Comparison of ENCODE assay signal across 1 fruit fly cellular context in the genomic region with DNA sequence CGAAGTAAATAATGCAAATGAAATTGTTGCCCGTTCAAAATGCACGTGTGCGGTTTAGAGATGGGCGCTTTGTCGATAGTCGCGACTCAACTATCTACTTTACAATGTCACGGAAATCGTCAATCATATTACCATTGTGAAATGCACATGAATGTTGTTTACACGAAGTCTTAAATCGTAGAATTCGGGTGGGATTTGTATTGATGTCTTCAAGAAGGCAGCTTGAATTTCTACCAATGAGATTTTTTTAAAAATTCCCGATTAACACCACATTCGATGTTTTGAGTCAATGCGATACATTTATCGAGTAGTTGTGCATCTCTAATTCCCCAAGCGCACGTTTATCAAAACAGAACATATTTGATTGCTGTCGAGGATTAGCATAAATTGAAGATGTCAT.
TF ChIP-seq lines count a peak whose summit lies in the region.

A gene (plus strand): TSS at position 308 of the 400 bp plus-strand sequence.

TF ChIP-seq in whole organism, embryonic, 481 proteins besides CTCF, POLR2A, EP300 and RAD21 (continued from another document):
- TF ChIP-seq C15 (GFP tag; IDR thresholded peaks at IDR 0.05; lab: Robert Waterston, UW) (no peak), CG10267 (tag; optimal IDR thresholded peaks at IDR 0.05; lab: Kevin White, UChicago) (peak; percentile 49), ase (GFP tag; IDR thresholded peaks at IDR 0.05; lab: Robert Waterston, UW) (no peak), sens-2 (GFP tag; IDR thresholded peaks at IDR 0.05; lab: Robert Waterston, UW) (no peak), Atf3 (GFP tag; optimal IDR thresholded peaks at IDR 0.05; lab: Kevin White, UChicago) (no peak), gcm (GFP tag; optimal IDR thresholded peaks at IDR 0.05; lab: Kevin White, UChicago) (no peak), CG32532 (GFP tag; IDR thresholded peaks at IDR 0.05; lab: Robert Waterston, UW) (peak; percentile 56), CG12659 (GFP tag; optimal IDR thresholded peaks at IDR 0.05; lab: Kevin White, UChicago) (peak; percentile 31), Hr3 (GFP tag; optimal IDR thresholded peaks at IDR 0.05; lab: Kevin White, UChicago) (no peak), CG16863 (GFP tag; optimal IDR thresholded peaks at IDR 0.05; lab: Kevin White, UChicago) (no peak), NC2α (GFP tag; optimal IDR thresholded peaks at IDR 0.05; lab: Kevin White, UChicago) (no peak), sob (GFP tag; IDR thresholded peaks at IDR 0.05; lab: Robert Waterston, UW) (peak; percentile 38; the same call in 1 of the 2 replicates), Pdp1 (GFP tag; optimal IDR thresholded peaks at IDR 0.05; lab: Kevin White, UChicago) (peak; percentile 28 to 42), CG14965 (GFP tag; optimal IDR thresholded peaks at IDR 0.05; lab: Kevin White, UChicago; ENCODE audit: borderline replicate concordance) (no peak), CG1024 (GFP tag; IDR thresholded peaks at IDR 0.05; lab: Robert Waterston, UW) (no peak), her (GFP tag; optimal IDR thresholded peaks at IDR 0.05; lab: Kevin White, UChicago) (peak; percentile 21), nom (GFP tag; optimal IDR thresholded peaks at IDR 0.05; lab: Kevin White, UChicago) (no peak), CG43689 (GFP tag; IDR thresholded peaks at IDR 0.05; lab: Robert Waterston, UW) (no peak), CG9215 (GFP tag; IDR thresholded peaks at IDR 0.05; lab: Robert Waterston, UW) (peak; percentile 34; the same call in 1 of the 2 replicates), danr (GFP tag; IDR thresholded peaks at IDR 0.05; lab: Robert Waterston, UW) (no peak), Ptx1 (GFP tag; IDR thresholded peaks at IDR 0.05; lab: Robert Waterston, UW) (peak; percentile 37; the same call in 1 of the 2 replicates), E2f1 (GFP tag; IDR thresholded peaks at IDR 0.05; lab: Robert Waterston, UW) (no peak), lbe (GFP tag; optimal IDR thresholded peaks at IDR 0.05; lab: Kevin White, UChicago) (no peak), PHDP (tag; optimal IDR thresholded peaks at IDR 0.05; lab: Kevin White, UChicago) (peak; percentile 3), CG3163 (GFP tag; optimal IDR thresholded peaks at IDR 0.05; lab: Kevin White, UChicago) (no peak), oc (tag; optimal IDR thresholded peaks at IDR 0.05; lab: Kevin White, UChicago) (no peak), pho (GFP tag; optimal IDR thresholded peaks at IDR 0.05; lab: Kevin White, UChicago) (peak; percentile 38), crp (GFP tag; optimal IDR thresholded peaks at IDR 0.05; lab: Kevin White, UChicago) (peak in 1 of 2 experiments; percentile 32), CG6765 (GFP tag; optimal IDR thresholded peaks at IDR 0.05; lab: Kevin White, UChicago) (no peak), trem (tag; optimal IDR thresholded peaks at IDR 0.05; lab: Kevin White, UChicago) (peak; percentile 53), tll (GFP tag; optimal IDR thresholded peaks at IDR 0.05; lab: Kevin White, UChicago) (peak in 1 of 2 experiments; percentile 11), CG10959 (GFP tag; IDR thresholded peaks at IDR 0.05; lab: Robert Waterston, UW) (no peak), Hsf (GFP tag; optimal IDR thresholded peaks at IDR 0.05; lab: Kevin White, UChicago) (peak; percentile 7), CrebB (tag; optimal IDR thresholded peaks at IDR 0.05; lab: Kevin White, UChicago) (no peak), CG3065 (GFP tag; optimal IDR thresholded peaks at IDR 0.05; lab: Kevin White, UChicago) (no peak), CG16815 (GFP tag; optimal IDR thresholded peaks at IDR 0.05; lab: Kevin White, UChicago) (no peak), CG4707 (GFP tag; optimal IDR thresholded peaks at IDR 0.05; lab: Kevin White, UChicago) (no peak), dmrt99B (tag; optimal IDR thresholded peaks at IDR 0.05; lab: Kevin White, UChicago) (no peak), hth (optimal IDR thresholded peaks at IDR 0.05; lab: Kevin White, UChicago) (no peak), CG14860 (GFP tag; IDR thresholded peaks at IDR 0.05; lab: Robert Waterston, UW; ENCODE audit: partially characterized antibody) (peak; percentile 89), pan (optimal IDR thresholded peaks at IDR 0.05; lab: Kevin White, UChicago) (no peak), pan (GFP tag; optimal IDR thresholded peaks at IDR 0.05 in 1 of 2, IDR thresholded peaks at IDR 0.05 in 1 of 2) (peak in 1 of 2 experiments; percentile 10), Blimp-1 (GFP tag; optimal IDR thresholded peaks at IDR 0.05; lab: Kevin White, UChicago) (no peak), CG7556 (GFP tag; optimal IDR thresholded peaks at IDR 0.05; lab: Kevin White, UChicago) (no peak), CG18764 (GFP tag; optimal IDR thresholded peaks at IDR 0.05; lab: Kevin White, UChicago) (no peak), sc (optimal IDR thresholded peaks at IDR 0.05; lab: Kevin White, UChicago) (no peak), sc (GFP tag; optimal IDR thresholded peaks at IDR 0.05; lab: Kevin White, UChicago) (no peak), trh (GFP tag; optimal IDR thresholded peaks at IDR 0.05; lab: Kevin White, UChicago) (no peak), yki (optimal IDR thresholded peaks at IDR 0.05; lab: Kevin White, UChicago) (no peak), CG17612 (GFP tag; IDR thresholded peaks at IDR 0.05; lab: Robert Waterston, UW) (no peak), Doc3 (GFP tag; IDR thresholded peaks at IDR 0.05; lab: Robert Waterston, UW; ENCODE audit: partially characterized antibody) (peak; percentile 94), CG18011 (GFP tag; optimal IDR thresholded peaks at IDR 0.05; lab: Kevin White, UChicago) (no peak), kah (GFP tag; optimal IDR thresholded peaks at IDR 0.05; lab: Kevin White, UChicago) (no peak), aop (GFP tag; IDR thresholded peaks at IDR 0.05; lab: Robert Waterston, UW) (no peak), D19B (GFP tag; optimal IDR thresholded peaks at IDR 0.05; lab: Kevin White, UChicago) (no peak), inv (GFP tag; IDR thresholded peaks at IDR 0.05; lab: Robert Waterston, UW; ENCODE audit: partially characterized antibody) (peak; percentile 86), CG18619 (GFP tag; optimal IDR thresholded peaks at IDR 0.05; lab: Kevin White, UChicago) (no peak), Sox100B (GFP tag; optimal IDR thresholded peaks at IDR 0.05; lab: Kevin White, UChicago) (no peak), CG33213 (GFP tag; optimal IDR thresholded peaks at IDR 0.05; lab: Kevin White, UChicago) (peak; percentile 5), CG2712 (tag; optimal IDR thresholded peaks at IDR 0.05; lab: Kevin White, UChicago) (peak; percentile 26), CG31441 (GFP tag; IDR thresholded peaks at IDR 0.05; lab: Robert Waterston, UW) (no peak), stwl (tag; optimal IDR thresholded peaks at IDR 0.05; lab: Kevin White, UChicago) (peak; percentile 44), CG7372 (GFP tag; IDR thresholded peaks at IDR 0.05; lab: Robert Waterston, UW) (peak; percentile 26; the same call in 1 of the 2 replicates), Dll (GFP tag; IDR thresholded peaks at IDR 0.05; lab: Robert Waterston, UW; ENCODE audit: partially characterized antibody) (peak; percentile 98), nerfin-2 (GFP tag; IDR thresholded peaks at IDR 0.05; lab: Robert Waterston, UW; ENCODE audit: partially characterized antibody) (peak; percentile 72), BEAF-32 (GFP tag; optimal IDR thresholded peaks at IDR 0.05; lab: Kevin White, UChicago) (peak; percentile 90), mld (GFP tag; IDR thresholded peaks at IDR 0.05; lab: Robert Waterston, UW; ENCODE audit: partially characterized antibody) (peak; percentile 69; the same call in 1 of the 3 replicates), pros (GFP tag; optimal IDR thresholded peaks at IDR 0.05; lab: Kevin White, UChicago) (no peak), odd (GFP tag; optimal IDR thresholded peaks at IDR 0.05; lab: Kevin White, UChicago) (no peak), CG8944 (GFP tag; optimal IDR thresholded peaks at IDR 0.05; lab: Kevin White, UChicago) (no peak), CG1233 (GFP tag; optimal IDR thresholded peaks at IDR 0.05; lab: Kevin White, UChicago) (no peak), Oaz (GFP tag; IDR thresholded peaks at IDR 0.05; lab: Robert Waterston, UW) (no peak), CG18599 (GFP tag; optimal IDR thresholded peaks at IDR 0.05; lab: Kevin White, UChicago) (no peak), slou (GFP tag; optimal IDR thresholded peaks at IDR 0.05; lab: Kevin White, UChicago) (no peak), org-1 (GFP tag; optimal IDR thresholded peaks at IDR 0.05; lab: Kevin White, UChicago) (no peak), HLH3B (GFP tag; IDR thresholded peaks at IDR 0.05; lab: Robert Waterston, UW) (no peak), CG13424 (tag; optimal IDR thresholded peaks at IDR 0.05; lab: Kevin White, UChicago) (peak; percentile 29), Awh (GFP tag; IDR thresholded peaks at IDR 0.05; lab: Robert Waterston, UW) (no peak), Scr (GFP tag; IDR thresholded peaks at IDR 0.05; lab: Robert Waterston, UW; ENCODE audit: partially characterized antibody) (peak; percentile 94)
